Worm (Caenorhabditis elegans): ENCODE results near the gene col-157.
"Not testable (repeated sequence)": the region's sequence is repeated elsewhere in the genome, so short reads cannot be mapped to it uniquely, and the experiment has no call there.

The col-157 gene

DNA sequence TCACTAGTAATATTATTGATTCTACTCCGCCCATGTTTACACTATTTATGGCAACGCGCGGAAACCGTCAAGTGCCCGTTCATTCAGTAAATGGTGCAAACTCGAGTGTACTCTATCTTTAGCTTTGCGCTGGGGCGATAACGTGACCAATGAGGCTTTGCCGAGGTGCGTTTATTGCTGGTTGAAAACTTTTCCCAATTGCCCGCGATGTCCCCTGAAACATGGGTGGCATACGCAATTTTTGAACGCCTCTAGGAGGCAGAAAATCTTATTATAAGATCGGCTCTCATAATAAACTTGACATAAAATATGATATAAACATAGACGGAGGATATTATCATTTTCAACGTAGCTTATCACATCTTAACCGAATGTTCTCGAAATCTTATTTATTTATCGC lies 5.8 kb upstream of the col-157 start:
- peak; percentile 8; the same call in 1 of the 2 replicates for TF ChIP-seq F39B2.1 (GFP tag; IDR thresholded peaks at IDR 0.05)
- peak; percentile 49; the same call in 1 of the 2 replicates for TF ChIP-seq attf-6 (GFP tag; IDR thresholded peaks at IDR 0.05)
- TF ChIP-seq rcor-1 (GFP tag; IDR thresholded peaks at IDR 0.05), result peak; percentile 33; the same call in 1 of the 2 replicates
- peak; percentile 54 for TF ChIP-seq hmg-1.2 (GFP tag; IDR thresholded peaks at IDR 0.05)
- peak; percentile 46; the same call in 1 of the 2 replicates for TF ChIP-seq B0336.3 (GFP tag; IDR thresholded peaks at IDR 0.05)
- peak; percentile 66 for TF ChIP-seq dox-1 (GFP tag; IDR thresholded peaks at IDR 0.05)
- TF ChIP-seq lsl-1 (GFP tag; optimal IDR thresholded peaks at IDR 0.05), result peak; percentile 31
- TF ChIP-seq snpc-1.1 (tag; optimal IDR thresholded peaks at IDR 0.05; ENCODE audit: insufficient read depth), result peak; percentile 91
- peak; percentile 33 for TF ChIP-seq F49E8.2 (tag; optimal IDR thresholded peaks at IDR 0.05; ENCODE audit: insufficient read depth)
- peak; percentile 26 for TF ChIP-seq F33H1.4 (GFP tag; IDR thresholded peaks at IDR 0.05)
- peak; percentile 0 for TF ChIP-seq efl-1 (GFP tag; optimal IDR thresholded peaks at IDR 0.05)
- TF ChIP-seq D2030.7 (GFP tag; IDR thresholded peaks at IDR 0.05), result peak; percentile 81
- peak; percentile 76 for TF ChIP-seq snpc-4 (GFP tag; optimal IDR thresholded peaks at IDR 0.05)
- peak; percentile 56 to 92 (median 84) for TF ChIP-seq snpc-4 (tag; optimal IDR thresholded peaks at IDR 0.05)
- peak; percentile 35; the same call in 1 of the 2 replicates for TF ChIP-seq madf-8 (GFP tag; conservative IDR thresholded peaks at IDR 0.05)
- TF ChIP-seq xnd-1 (tag; optimal IDR thresholded peaks at IDR 0.05), result peak; percentile 12
- peak; percentile 53 for TF ChIP-seq tbp1 (GFP tag; optimal IDR thresholded peaks at IDR 0.05)
- peak; percentile 47 for TF ChIP-seq snpc-3.4 (tag; optimal IDR thresholded peaks at IDR 0.05)
- 0 out of 2 replicates have a peak, but pooled peaks have one; percentile 62 for TF ChIP-seq ekl-4 (GFP tag; IDR thresholded peaks at IDR 0.05)

DNA sequence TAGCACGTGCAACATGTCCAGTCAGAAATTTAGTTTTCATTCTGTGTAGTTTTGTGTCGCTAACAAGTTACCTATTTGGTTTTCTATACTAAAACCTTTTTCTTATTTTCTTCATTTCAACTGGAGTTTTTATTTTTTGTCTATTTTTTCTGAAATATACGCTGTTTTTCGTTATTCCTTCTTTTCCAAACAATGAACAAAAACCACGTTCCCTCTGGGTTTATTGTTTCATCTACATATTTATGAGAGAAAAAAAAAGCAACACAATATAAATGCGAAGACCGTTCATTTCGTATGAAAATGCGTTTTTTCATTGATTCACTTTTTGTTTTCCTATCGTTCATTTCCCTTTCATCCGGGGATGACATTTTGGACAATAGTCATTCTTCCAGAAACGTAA lies 4.4 kb upstream of the col-157 start, which contains the start of gene T11F9.22:
Gene T11F9.22, plus strand, starts transcription at position 301 of the 400 bp plus-strand sequence.
- no peak for TF ChIP-seq let-526 (GFP tag; IDR thresholded peaks at IDR 0.05)
- no peak for TF ChIP-seq nhr-120 (GFP tag; IDR thresholded peaks at IDR 0.05)
- no peak for TF ChIP-seq ztf-18 (tag; optimal IDR thresholded peaks at IDR 0.05)
- no peak for TF ChIP-seq B0261.1 (tag; optimal IDR thresholded peaks at IDR 0.05)
- TF ChIP-seq nhr-90 (tag; optimal IDR thresholded peaks at IDR 0.05), result no peak
- no peak for TF ChIP-seq unc-130 (GFP tag; optimal IDR thresholded peaks at IDR 0.05)

DNA sequence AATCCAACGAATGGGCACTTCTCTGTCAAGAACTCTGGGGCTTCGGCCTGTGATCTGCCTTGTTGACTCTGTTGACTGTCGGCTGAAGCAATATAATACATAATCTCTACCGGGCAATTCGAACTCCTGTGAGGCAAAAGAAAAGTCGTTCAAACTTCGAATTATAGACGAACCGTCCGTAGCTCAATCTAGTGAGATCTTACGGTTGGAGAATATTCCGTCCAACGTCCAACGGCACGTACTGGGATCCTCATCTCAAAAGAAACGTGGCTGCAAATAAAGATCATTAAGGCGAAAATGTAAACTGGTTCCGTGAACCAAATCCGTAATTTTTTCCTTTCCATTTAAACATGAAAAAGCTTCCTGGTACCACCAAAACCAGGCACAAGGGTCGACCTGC lies 3.1 kb upstream of the col-157 start, which contains the start of gene T11F9.14:
Gene T11F9.14, minus strand, starts transcription at position 101 of the 400 bp plus-strand sequence.
- not testable (repeated sequence) for TF ChIP-seq rec-8 (tag; optimal IDR thresholded peaks at IDR 0.05); lsy-27 (tag; optimal IDR thresholded peaks at IDR 0.05; ENCODE audit: borderline replicate concordance, insufficient read depth); akir-1 (GFP tag; optimal IDR thresholded peaks at IDR 0.05)

ce11 chrV:11484404-11484803 lies 562 bp downstream of the col-157 start:
- TF ChIP-seq lin-40 (tag; optimal IDR thresholded peaks at IDR 0.05), result no peak
- TF ChIP-seq hlh-26 (GFP tag; conservative IDR thresholded peaks at IDR 0.05), result no peak
- TF ChIP-seq B0035.1 (tag; optimal IDR thresholded peaks at IDR 0.05), result no peak
- TF ChIP-seq egrh-3 (GFP tag; IDR thresholded peaks at IDR 0.05), result peak; percentile 62; the same call in 1 of the 2 replicates
- TF ChIP-seq zfh-2 (GFP tag; conservative IDR thresholded peaks at IDR 0.05), result peak; percentile 65
- TF ChIP-seq aptf-2 (GFP tag; conservative IDR thresholded peaks at IDR 0.05), result no peak
- no peak for TF ChIP-seq ztf-28 (GFP tag; IDR thresholded peaks at IDR 0.05)
- TF ChIP-seq K12H6.12 (tag; optimal IDR thresholded peaks at IDR 0.05), result no peak
- TF ChIP-seq zim-3 (tag; optimal IDR thresholded peaks at IDR 0.05), result no peak
- no peak for TF ChIP-seq hmg-1.2 (GFP tag; IDR thresholded peaks at IDR 0.05)
- 0 out of 2 replicates have a peak, but pooled peaks have one; percentile 6 for TF ChIP-seq hmg-20 (GFP tag; IDR thresholded peaks at IDR 0.05)
- no peak for TF ChIP-seq ets-4 (GFP tag; optimal IDR thresholded peaks at IDR 0.05)
- TF ChIP-seq aptf-3 (GFP tag; IDR thresholded peaks at IDR 0.05), result no peak
- TF ChIP-seq Y53F4B.3 (GFP tag; IDR thresholded peaks at IDR 0.05), result no peak
- TF ChIP-seq Y79H2A.3 (GFP tag; conservative IDR thresholded peaks at IDR 0.05), result no peak
- no peak for TF ChIP-seq akir-1 (GFP tag; optimal IDR thresholded peaks at IDR 0.05)
- TF ChIP-seq madf-6 (GFP tag; IDR thresholded peaks at IDR 0.05), result no peak

Measured in whole organism, young adult.